Worm (Caenorhabditis elegans) whole organism, L1 larva: ENCODE results near the gene C50E3.11.

Source experiments
- C34B4.2 ChIP-seq: sonication (generic microtip); optimal IDR thresholded peaks from 2 replicates; lab custom pipeline; 2017; ENCODE audit warnings: mild to moderate bottlenecking, missing genetic modification characterization, missing compliant biosample characterization
- alr-1 ChIP-seq: fragments of 200-800 bp; sonication (Bioruptor generic); optimal IDR thresholded peaks from 2 replicates; lab custom pipeline; 2018; ENCODE audit warnings: borderline replicate concordance, mild to moderate bottlenecking, missing genetic modification characterization, missing compliant biosample characterization
- ama-1 ChIP-seq: fragments of 150-350 bp; optimal IDR thresholded peaks from 2 replicates; lab custom pipeline; 2014
- elt-3 ChIP-seq, 6 experiments: fragments of 150-350 bp in 1 of 6; sonication (generic microtip); optimal IDR thresholded peaks; 2 replicates each; lab custom pipeline; 2017 to 2018; ENCODE audit warnings: missing biosample characterization in 6 of 6, missing genetic modification characterization in 6 of 6, inconsistent platforms in 1 of 6
- fkh-10 ChIP-seq: sonication (generic microtip); optimal IDR thresholded peaks from 2 replicates; lab custom pipeline; 2017; ENCODE audit warnings: missing biosample characterization, missing genetic modification reagents, missing genetic modification characterization
- lin-39 ChIP-seq: fragments of 150-350 bp; optimal IDR thresholded peaks from 2 replicates; lab custom pipeline; 2014; ENCODE audit warnings: missing biosample characterization, missing genetic modification reagents, missing genetic modification characterization
- unc-62 ChIP-seq: fragments of 150-350 bp; optimal IDR thresholded peaks from 2 replicates; lab custom pipeline; 2014; ENCODE audit warnings: missing biosample characterization, missing genetic modification reagents, missing genetic modification characterization
- zip-4 ChIP-seq: fragments of 200-800 bp; sonication (Bioruptor generic); optimal IDR thresholded peaks from 2 replicates; lab custom pipeline; 2018; ENCODE audit warnings: mild to moderate bottlenecking, missing genetic modification characterization, moderate library complexity, missing compliant biosample characterization
- ztf-4 ChIP-seq: fragments of 150-350 bp; optimal IDR thresholded peaks from 2 replicates; lab custom pipeline; 2014; ENCODE audit warnings: missing biosample characterization, missing genetic modification characterization

ce11 chrV:7570955-7571354, 32.3 kb downstream of the C50E3.11 start, which contains the start of gene F19F10.14:
- no peak for TF ChIP-seq fkh-10 (GFP tag; lab: Kevin White, UChicago)
- TF ChIP-seq zip-4 (GFP tag; lab: Kevin White, UChicago): no peak
- no peak for TF ChIP-seq C34B4.2 (tag; lab: Kevin White, UChicago)
- no peak for TF ChIP-seq alr-1
- no peak for TF ChIP-seq ama-1
- no peak for TF ChIP-seq ztf-4 (tag; lab: Kevin White, UChicago)
- no peak for TF ChIP-seq lin-39 (tag; lab: Kevin White, UChicago)
- no peak for TF ChIP-seq elt-3 (tag; optimal IDR thresholded peaks at IDR 0.05; lab: Kevin White, UChicago)
- TF ChIP-seq unc-62 (GFP tag; lab: Kevin White, UChicago): no peak
